Worm (Caenorhabditis elegans): ENCODE measurements around the gene T06A10.2.

T06A10.2 gene

DNA sequence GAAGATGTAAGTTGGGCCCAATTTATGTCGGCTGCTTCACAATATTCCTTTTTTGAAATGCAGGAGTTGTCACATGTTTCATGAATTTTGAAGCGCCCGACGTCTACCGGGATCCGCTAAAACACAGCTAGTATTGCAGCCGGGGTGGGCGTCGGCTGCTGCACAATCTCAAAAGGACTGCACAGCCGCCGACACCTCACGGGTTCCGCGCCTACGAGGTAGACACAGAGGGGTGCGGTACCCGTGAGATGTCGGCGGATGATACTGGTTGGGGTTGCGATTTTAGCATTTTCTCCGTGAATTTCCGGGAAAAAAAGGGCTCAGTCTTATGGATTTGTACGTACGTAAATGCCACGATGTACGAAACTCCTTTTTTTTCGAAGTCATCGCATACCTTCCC is 26.6 kb downstream of the T06A10.2 start:
- TF ChIP-seq him-1 (tag; optimal IDR thresholded peaks at IDR 0.05) (no peak), dao-5 (tag; optimal IDR thresholded peaks at IDR 0.05) (no peak), W03F9.2 (tag; optimal IDR thresholded peaks at IDR 0.05) (no peak)

DNA sequence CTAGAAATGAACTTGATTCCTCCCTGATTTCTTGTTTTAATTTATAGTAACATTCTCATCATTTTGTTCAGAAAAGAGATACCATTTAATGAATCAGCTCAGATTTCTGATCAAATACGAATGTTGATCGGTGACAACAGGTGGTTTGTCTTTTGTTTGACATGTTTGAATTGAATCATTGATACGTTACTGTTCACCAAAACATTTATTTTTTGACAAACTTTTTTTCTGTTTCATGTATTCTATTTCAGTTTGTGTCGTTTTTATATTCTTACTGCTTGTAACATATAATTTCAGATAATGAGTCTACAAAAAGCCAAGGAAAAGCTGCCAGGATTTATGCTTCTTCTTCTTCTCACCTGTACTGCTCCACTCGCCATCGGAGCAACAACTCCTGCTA is 28.7 kb downstream of the T06A10.2 start, which contains the start of gene nep-24:
TSS of gene nep-24 (plus strand) at position 301 of the 400 bp plus-strand sequence.
- TF ChIP-seq W03F9.2 (tag; optimal IDR thresholded peaks at IDR 0.05) (no peak), him-1 (tag; optimal IDR thresholded peaks at IDR 0.05) (no peak), dao-5 (tag; optimal IDR thresholded peaks at IDR 0.05) (no peak)

DNA sequence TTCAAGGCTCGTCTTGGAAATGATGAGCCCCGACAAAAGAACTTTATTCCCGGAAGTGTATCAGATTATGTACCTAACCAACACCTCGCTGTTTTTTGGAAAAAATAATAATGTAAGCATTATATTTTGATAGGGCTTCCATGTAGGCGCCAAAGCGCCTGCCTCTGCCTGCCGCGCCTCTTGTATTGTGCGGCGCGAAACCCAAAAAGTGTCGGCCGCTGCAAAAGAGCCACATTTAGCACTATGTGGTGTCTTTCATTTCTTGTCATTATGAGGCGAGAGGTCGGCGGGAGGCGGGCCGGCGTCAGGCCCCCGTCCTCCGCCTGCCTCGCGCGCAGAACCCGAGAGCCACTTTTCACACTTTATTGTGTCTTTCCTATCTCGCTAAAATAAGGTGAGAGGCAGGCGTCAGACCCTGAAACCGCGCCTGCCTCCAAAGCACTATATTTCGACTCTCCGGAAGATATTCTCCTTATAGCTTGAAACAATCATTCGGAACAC is 30.0 kb downstream of the T06A10.2 start:
- TF ChIP-seq W03F9.2 (tag; optimal IDR thresholded peaks at IDR 0.05): no peak
- no peak for TF ChIP-seq him-1 (tag; optimal IDR thresholded peaks at IDR 0.05)
- no peak for TF ChIP-seq dao-5 (tag; optimal IDR thresholded peaks at IDR 0.05)

DNA sequence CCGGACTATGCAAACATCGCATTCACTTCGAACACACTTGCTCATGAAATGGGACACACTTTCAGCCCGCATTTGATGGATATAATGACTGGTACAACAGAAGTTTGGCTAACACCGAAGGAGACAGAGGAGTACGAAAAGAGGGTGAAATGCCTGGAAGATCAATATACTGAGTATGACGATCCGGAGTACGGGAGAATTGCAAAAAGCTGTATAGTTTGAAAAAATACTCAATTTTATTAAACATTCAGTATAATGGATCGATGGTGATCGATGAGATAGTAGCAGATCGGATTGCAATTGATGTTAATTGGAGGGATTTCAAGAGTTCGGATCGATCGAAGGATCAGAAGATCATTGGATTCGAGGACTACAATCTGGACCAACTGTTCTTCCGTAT is 31.2 kb downstream of the T06A10.2 start:
- TF ChIP-seq him-1 (tag; optimal IDR thresholded peaks at IDR 0.05) (no peak), dao-5 (tag; optimal IDR thresholded peaks at IDR 0.05) (no peak), W03F9.2 (tag; optimal IDR thresholded peaks at IDR 0.05) (no peak)

DNA sequence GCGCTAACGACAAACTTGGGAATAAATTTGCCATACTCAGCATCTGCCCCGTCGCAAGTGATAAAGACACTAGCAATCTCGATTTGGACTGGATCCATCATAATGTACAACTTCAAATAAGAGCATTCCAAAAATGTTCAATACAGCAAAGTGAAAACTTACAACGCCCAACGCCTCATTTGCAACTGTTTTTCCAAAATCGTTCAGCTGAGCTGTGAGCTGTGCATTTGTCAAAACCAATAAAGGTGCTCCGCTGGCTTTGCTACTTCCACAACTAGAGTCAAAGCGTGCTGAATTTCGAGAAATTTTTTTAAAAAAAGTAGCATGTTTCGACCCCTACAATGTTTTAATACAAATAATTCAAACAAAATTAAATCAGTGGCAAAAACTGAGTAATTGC is 35.7 kb downstream of the T06A10.2 start, which contains the start of gene Y116A8C.49:
TSS of gene Y116A8C.49 (minus strand) at position 101 of the 400 bp plus-strand sequence.
- TF ChIP-seq W03F9.2 (tag; optimal IDR thresholded peaks at IDR 0.05) (no peak), dao-5 (tag; optimal IDR thresholded peaks at IDR 0.05) (no peak), him-1 (tag; optimal IDR thresholded peaks at IDR 0.05) (no peak)

DNA sequence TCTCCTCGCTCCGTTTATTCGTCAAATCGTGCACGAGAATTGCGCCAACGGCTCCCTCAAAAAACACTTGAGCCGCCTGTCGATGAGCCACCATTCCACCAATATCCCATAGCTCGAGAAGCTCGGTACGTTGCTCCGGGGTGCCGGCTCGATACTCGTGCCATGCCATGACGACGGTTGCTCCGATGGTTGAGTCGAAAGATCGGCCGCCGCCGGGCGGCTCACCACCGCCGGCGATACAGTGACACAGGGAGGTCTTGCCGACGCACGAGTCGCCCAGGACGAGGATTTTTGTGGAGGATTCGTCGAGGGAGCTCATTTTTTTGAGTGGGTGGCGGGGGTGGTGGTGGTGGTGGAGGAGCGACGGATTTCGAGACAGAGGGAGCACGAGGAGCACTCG is 40.7 kb downstream of the T06A10.2 start:
- no peak for TF ChIP-seq dao-5 (tag; optimal IDR thresholded peaks at IDR 0.05)
- TF ChIP-seq him-1 (tag; optimal IDR thresholded peaks at IDR 0.05): no peak
- TF ChIP-seq W03F9.2 (tag; optimal IDR thresholded peaks at IDR 0.05): no peak

DNA sequence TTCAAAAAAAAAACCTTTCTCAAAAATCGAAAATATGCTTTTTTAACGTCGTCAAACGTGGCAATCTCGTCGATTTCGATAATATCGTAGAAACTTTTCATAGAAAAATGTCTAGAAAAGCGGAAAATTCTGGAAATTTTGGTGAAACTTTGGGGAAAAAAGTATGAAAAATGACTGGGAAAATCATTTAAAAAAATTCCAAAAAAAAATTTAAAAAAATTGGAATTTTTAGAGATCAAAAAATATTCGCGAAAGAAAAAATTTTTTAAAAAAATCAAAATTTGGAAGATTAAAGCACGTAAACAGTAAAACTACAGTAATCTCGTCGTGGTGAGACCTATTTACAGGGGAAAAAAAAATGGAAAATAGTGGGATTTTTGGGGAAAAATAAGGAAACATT is 43.6 kb downstream of the T06A10.2 start, which contains the start of gene Y116A8C.10:
TSS of gene Y116A8C.10 (minus strand) at position 101 of the 400 bp plus-strand sequence.
- TF ChIP-seq dao-5 (tag; optimal IDR thresholded peaks at IDR 0.05) (no peak), him-1 (tag; optimal IDR thresholded peaks at IDR 0.05) (no peak), W03F9.2 (tag; optimal IDR thresholded peaks at IDR 0.05) (no peak)

Measured in whole organism, L4/young adult.